Fruit fly (Drosophila melanogaster) whole organism, pupa: ENCODE results near the gene CG34026.

Experiments
- CG10348 ChIP-seq: fragments of 200-800 bp; sonication (Bioruptor generic); IDR thresholded peaks from 2 replicates; pipeline ENCODE4 v1.3.6; 2022; ENCODE audit warnings: missing biosample characterization, missing genetic modification characterization
- CG4496 ChIP-seq: fragments of 200-800 bp; sonication (Bioruptor generic); IDR thresholded peaks from 3 replicates; pipeline ENCODE4 v1.3.6; 2022; ENCODE audit warnings: missing biosample characterization, missing genetic modification characterization
- CG8159 ChIP-seq: fragments of 200-800 bp; sonication (Bioruptor generic); optimal IDR thresholded peaks from 3 replicates; lab custom pipeline; 2018; ENCODE audit warnings: missing biosample characterization, mild to moderate bottlenecking, missing genetic modification characterization, moderate library complexity
- EcR ChIP-seq: fragments of 200-800 bp; sonication (Bioruptor generic); optimal IDR thresholded peaks from 3 replicates; lab custom pipeline; 2019; ENCODE audit warnings: missing biosample characterization, missing genetic modification characterization, mild to moderate bottlenecking, moderate library complexity, missing genetic modification reagents

- TF ChIP-seq CG10348 (GFP tag; lab: Robert Waterston, UW) (no peak), EcR (GFP tag; lab: Kevin White, UChicago) (peak; percentile 64), CG4496 (GFP tag; lab: Robert Waterston, UW) (no peak), CG8159 (no peak)
These were observed 43.7 kb downstream of the CG34026 start for dm6 chrX:9577338-9577644.
